Worm (Caenorhabditis elegans) whole organism, young adult: Measurements from ENCODE around the gene fbxa-61.

Experiments
- B0261.1 ChIP-seq: sonication (generic microtip); optimal IDR thresholded peaks from 2 replicates; lab custom pipeline; 2016; ENCODE audit warnings: mild to moderate bottlenecking, missing genetic modification characterization, moderate library complexity, missing compliant biosample characterization
- B0336.3 ChIP-seq: fragments of 200-800 bp; sonication (Bioruptor generic); IDR thresholded peaks from 2 replicates; pipeline ENCODE4 v1.3.6; 2022; ENCODE audit warnings: missing genetic modification characterization, missing compliant biosample characterization
- C17E4.6 ChIP-seq: fragments of 200-800 bp; sonication (Bioruptor generic); IDR thresholded peaks from 2 replicates; pipeline ENCODE4 v1.3.6; 2022; ENCODE audit warnings: missing genetic modification reagents, missing genetic modification characterization, missing compliant biosample characterization
- D2030.7 ChIP-seq: fragments of 200-800 bp; sonication (Bioruptor generic); IDR thresholded peaks from 2 replicates; pipeline ENCODE4 v1.3.6; 2022; ENCODE audit warnings: missing genetic modification reagents, missing genetic modification characterization, missing compliant biosample characterization
- F22D6.2 ChIP-seq: sonication (generic microtip); optimal IDR thresholded peaks from 2 replicates; lab custom pipeline; 2016; ENCODE audit warnings: mild to moderate bottlenecking, missing genetic modification characterization, missing compliant biosample characterization
- F49E8.2 ChIP-seq: sonication (generic microtip); optimal IDR thresholded peaks from 3 replicates; lab custom pipeline; 2017; ENCODE audit warnings: missing genetic modification characterization, mild to moderate bottlenecking, missing compliant biosample characterization, antibody characterized with exemption, moderate library complexity; ENCODE audit not compliant: insufficient read depth
- F57C9.4 ChIP-seq: sonication (generic microtip); optimal IDR thresholded peaks from 2 replicates; lab custom pipeline; 2017; ENCODE audit warnings: mild to moderate bottlenecking, missing genetic modification characterization, missing compliant biosample characterization
- K11D2.4 ChIP-seq: fragments of 200-800 bp; sonication (Bioruptor generic); IDR thresholded peaks from 2 replicates; pipeline ENCODE4 v1.3.6; 2022; ENCODE audit warnings: missing genetic modification reagents, missing genetic modification characterization, missing compliant biosample characterization
- Y56A3A.18 ChIP-seq: fragments of 200-800 bp; sonication (Bioruptor generic); IDR thresholded peaks from 2 replicates; pipeline ENCODE4 v1.3.6; 2022; ENCODE audit warnings: missing genetic modification reagents, missing genetic modification characterization, missing compliant biosample characterization
- Y67H2A.10 ChIP-seq: fragments of 200-800 bp; sonication (Bioruptor generic); conservative IDR thresholded peaks from 2 replicates; pipeline ENCODE4 v1.3.6; 2022; ENCODE audit warnings: missing genetic modification reagents, missing genetic modification characterization, missing compliant biosample characterization
- aptf-2 ChIP-seq: fragments of 200-800 bp; sonication (Bioruptor generic); conservative IDR thresholded peaks from 2 replicates; pipeline ENCODE4 v1.3.6; 2022; ENCODE audit warnings: missing genetic modification reagents, missing genetic modification characterization, missing compliant biosample characterization
- aptf-3 ChIP-seq: fragments of 200-800 bp; sonication (Bioruptor generic); IDR thresholded peaks from 2 replicates; pipeline ENCODE4 v1.3.6; 2022; ENCODE audit warnings: missing genetic modification characterization, missing compliant biosample characterization
- athp-1 ChIP-seq: sonication (generic microtip); optimal IDR thresholded peaks from 2 replicates; lab custom pipeline; 2017; ENCODE audit warnings: mild to moderate bottlenecking, missing genetic modification characterization, missing compliant biosample characterization
- bed-1 ChIP-seq: fragments of 200-800 bp; sonication (Bioruptor generic); IDR thresholded peaks from 2 replicates; pipeline ENCODE4 v1.3.6; 2022; ENCODE audit warnings: missing genetic modification reagents, missing genetic modification characterization, missing compliant biosample characterization
- ccch-3 ChIP-seq: fragments of 200-800 bp; sonication (Bioruptor generic); optimal IDR thresholded peaks from 2 replicates; lab custom pipeline; 2018; ENCODE audit warnings: mild to moderate bottlenecking, missing genetic modification characterization, missing compliant biosample characterization
- ceh-100 ChIP-seq: fragments of 200-800 bp; sonication (Bioruptor generic); IDR thresholded peaks from 2 replicates; pipeline ENCODE4 v1.3.6; 2022; ENCODE audit warnings: missing genetic modification reagents, missing genetic modification characterization, missing compliant biosample characterization
- ceh-27 ChIP-seq: fragments of 200-800 bp; sonication (Bioruptor generic); optimal IDR thresholded peaks from 2 replicates; lab custom pipeline; 2018; ENCODE audit warnings: mild to moderate bottlenecking, missing genetic modification characterization, moderate library complexity, missing compliant biosample characterization
- ceh-40 ChIP-seq: fragments of 200-800 bp; sonication (Bioruptor generic); IDR thresholded peaks from 2 replicates; pipeline ENCODE4 v1.3.6; 2022; ENCODE audit warnings: missing genetic modification characterization, missing compliant biosample characterization
- ceh-79 ChIP-seq: sonication (generic microtip); optimal IDR thresholded peaks from 2 replicates; lab custom pipeline; 2017; ENCODE audit warnings: mild to moderate bottlenecking, missing genetic modification characterization, missing compliant biosample characterization
- ceh-91 ChIP-seq: fragments of 200-800 bp; sonication (Bioruptor generic); IDR thresholded peaks from 2 replicates; pipeline ENCODE4 v1.3.6; 2022; ENCODE audit warnings: missing genetic modification reagents, missing genetic modification characterization, missing compliant biosample characterization
- dpl-1 ChIP-seq: fragments of 150-350 bp; optimal IDR thresholded peaks from 2 replicates; lab custom pipeline; 2014; ENCODE audit warnings: missing biosample characterization, missing genetic modification reagents, missing genetic modification characterization
- ekl-4 ChIP-seq: fragments of 200-800 bp; sonication (Bioruptor generic); IDR thresholded peaks from 2 replicates; pipeline ENCODE4 v1.3.6; 2022; ENCODE audit warnings: missing genetic modification reagents, missing genetic modification characterization, missing compliant biosample characterization
- ets-4 ChIP-seq: fragments of 200-800 bp; sonication (Bioruptor generic); optimal IDR thresholded peaks from 2 replicates; lab custom pipeline; 2018; ENCODE audit warnings: mild to moderate bottlenecking, missing genetic modification characterization, missing compliant biosample characterization
- fkh-3 ChIP-seq: sonication (generic microtip); optimal IDR thresholded peaks from 2 replicates; lab custom pipeline; 2016; ENCODE audit warnings: mild to moderate bottlenecking, missing genetic modification characterization, missing compliant biosample characterization
- hrde-1 ChIP-seq: sonication (generic microtip); optimal IDR thresholded peaks from 2 replicates; lab custom pipeline; 2016; ENCODE audit warnings: missing genetic modification characterization, mild to moderate bottlenecking, missing compliant biosample characterization, moderate library complexity, missing genotype, missing genetic modification reagents, borderline replicate concordance
- lin-26 ChIP-seq: fragments of 200-800 bp; sonication (Bioruptor generic); IDR thresholded peaks from 2 replicates; pipeline ENCODE4 v1.3.6; 2022; ENCODE audit warnings: missing genetic modification reagents, missing genetic modification characterization, missing compliant biosample characterization
- lin-40 ChIP-seq: sonication (generic microtip); optimal IDR thresholded peaks from 2 replicates; lab custom pipeline; 2016; ENCODE audit warnings: missing genetic modification characterization, mild to moderate bottlenecking, missing compliant biosample characterization, missing genotype, missing genetic modification reagents
- lin-54 ChIP-seq: fragments of 200-800 bp; sonication (Bioruptor generic); optimal IDR thresholded peaks from 2 replicates; lab custom pipeline; 2018; ENCODE audit warnings: mild to moderate bottlenecking, missing genetic modification characterization, missing compliant biosample characterization
- madf-10 ChIP-seq: sonication (generic microtip); optimal IDR thresholded peaks from 2 replicates; lab custom pipeline; 2016; ENCODE audit warnings: mild to moderate bottlenecking, missing genetic modification characterization, missing compliant biosample characterization
- madf-3 ChIP-seq: fragments of 200-800 bp; sonication (Bioruptor generic); IDR thresholded peaks from 2 replicates; pipeline ENCODE4 v1.3.6; 2022; ENCODE audit warnings: missing genetic modification reagents, missing genetic modification characterization, missing compliant biosample characterization
- madf-6 ChIP-seq: fragments of 200-800 bp; sonication (Bioruptor generic); IDR thresholded peaks from 2 replicates; pipeline ENCODE4 v1.3.6; 2022; ENCODE audit warnings: missing genetic modification reagents, missing genetic modification characterization, missing compliant biosample characterization
- mcd-1 ChIP-seq: fragments of 200-800 bp; sonication (Bioruptor generic); IDR thresholded peaks from 2 replicates; pipeline ENCODE4 v1.3.6; 2022; ENCODE audit warnings: missing genetic modification reagents, missing genetic modification characterization, missing compliant biosample characterization
- nfya-2 ChIP-seq: fragments of 200-800 bp; sonication (Bioruptor generic); IDR thresholded peaks from 2 replicates; pipeline ENCODE4 v1.3.6; 2022; ENCODE audit warnings: missing genetic modification reagents, missing genetic modification characterization, missing compliant biosample characterization
- nfyb-1 ChIP-seq: fragments of 200-800 bp; sonication (Bioruptor generic); IDR thresholded peaks from 2 replicates; pipeline ENCODE4 v1.3.6; 2022; ENCODE audit warnings: missing genetic modification reagents, missing genetic modification characterization, missing compliant biosample characterization
- nhr-27 ChIP-seq: fragments of 200-800 bp; sonication (Bioruptor generic); optimal IDR thresholded peaks from 2 replicates; lab custom pipeline; 2018; ENCODE audit warnings: mild to moderate bottlenecking, missing genetic modification characterization, moderate library complexity, missing compliant biosample characterization
- nhr-90 ChIP-seq: sonication (generic microtip); optimal IDR thresholded peaks from 2 replicates; lab custom pipeline; 2016; ENCODE audit warnings: missing genotype, mild to moderate bottlenecking, missing genetic modification characterization, missing compliant biosample characterization
- pbrm-1 ChIP-seq: fragments of 200-800 bp; sonication (Bioruptor generic); IDR thresholded peaks from 2 replicates; pipeline ENCODE4 v1.3.6; 2022; ENCODE audit warnings: missing genetic modification reagents, missing genetic modification characterization, missing compliant biosample characterization
- rec-8 ChIP-seq, 2 experiments: sonication (generic microtip); optimal IDR thresholded peaks; 2 replicates each; lab custom pipeline; 2016; ENCODE audit warnings: mild to moderate bottlenecking in 2 of 2, missing genetic modification characterization in 2 of 2, missing genetic modification reagents in 2 of 2, missing genotype in 2 of 2, missing biosample characterization in 1 of 2, missing compliant biosample characterization in 1 of 2, moderate library complexity in 1 of 2
- repo-1 ChIP-seq: sonication (generic microtip); optimal IDR thresholded peaks from 2 replicates; lab custom pipeline; 2017; ENCODE audit warnings: mild to moderate bottlenecking, missing genetic modification characterization, missing compliant biosample characterization
- rpc-1 ChIP-seq, 2 experiments: fragments of 150-350 bp in 1 of 2; sonication (generic microtip) in 1 of 2; optimal IDR thresholded peaks; 2 replicates each; lab custom pipeline; 2014 to 2018; ENCODE audit warnings: missing biosample characterization in 1 of 2, missing genetic modification characterization in 1 of 2, missing genetic modification reagents in 1 of 2, missing genotype in 1 of 2
- sdz-38 ChIP-seq: sonication (generic microtip); optimal IDR thresholded peaks from 2 replicates; lab custom pipeline; 2016; ENCODE audit warnings: missing genotype, missing genetic modification characterization, missing compliant biosample characterization
- snpc-1.1 ChIP-seq: sonication (generic microtip); optimal IDR thresholded peaks from 2 replicates; lab custom pipeline; 2017; ENCODE audit warnings: missing genetic modification characterization, mild to moderate bottlenecking, missing compliant biosample characterization, antibody characterized with exemption, moderate library complexity, missing genotype, missing genetic modification reagents; ENCODE audit not compliant: insufficient read depth
- snpc-4 ChIP-seq, 5 experiments: fragments of 150-350 bp in 1 of 5; sonication (generic microtip) in 4 of 5; optimal IDR thresholded peaks; 2 replicates each; lab custom pipeline; 2014 to 2018; ENCODE audit warnings: missing genetic modification characterization in 5 of 5, missing biosample characterization in 3 of 5, antibody characterized with exemption in 2 of 5, mild to moderate bottlenecking in 2 of 5, missing compliant biosample characterization in 2 of 5, missing genotype in 2 of 5, moderate library complexity in 2 of 5, missing genetic modification reagents in 1 of 5
- sptf-2 ChIP-seq: fragments of 200-800 bp; sonication (Bioruptor generic); optimal IDR thresholded peaks from 2 replicates; lab custom pipeline; 2018; ENCODE audit warnings: mild to moderate bottlenecking, missing genetic modification characterization, missing compliant biosample characterization
- unc-130 ChIP-seq: sonication (generic microtip); optimal IDR thresholded peaks from 2 replicates; lab custom pipeline; 2016; ENCODE audit warnings: missing genetic modification reagents, missing genetic modification characterization, missing compliant biosample characterization
- zfh-2 ChIP-seq: fragments of 200-800 bp; sonication (Bioruptor generic); conservative IDR thresholded peaks from 2 replicates; pipeline ENCODE4 v1.3.6; 2022; ENCODE audit warnings: missing genetic modification reagents, missing genetic modification characterization, missing compliant biosample characterization
- ztf-18 ChIP-seq: sonication (generic microtip); optimal IDR thresholded peaks from 2 replicates; lab custom pipeline; 2016; ENCODE audit warnings: missing genotype, mild to moderate bottlenecking, missing genetic modification characterization, missing compliant biosample characterization
- ztf-26 ChIP-seq: sonication (generic microtip); optimal IDR thresholded peaks from 2 replicates; lab custom pipeline; 2017; ENCODE audit warnings: missing genetic modification characterization, missing compliant biosample characterization

fbxa-61 gene

ce11 chrIII:1218221-1218620 lies 20.6 kb upstream of the fbxa-61 start (continued):
- peak; percentile 8 for TF ChIP-seq dpl-1 (GFP tag; lab: Kevin White, UChicago)
- TF ChIP-seq pbrm-1 (GFP tag; lab: Robert Waterston, UW): peak; percentile 52; the same call in 1 of the 2 replicates
- TF ChIP-seq F22D6.2 (tag; lab: Kevin White, UChicago): no peak
- TF ChIP-seq Y67H2A.10 (GFP tag; lab: Robert Waterston, UW): no peak
- TF ChIP-seq sptf-2 (GFP tag; lab: Kevin White, UChicago): no peak
- TF ChIP-seq ceh-27 (GFP tag; lab: Kevin White, UChicago): no peak
- TF ChIP-seq ets-4 (GFP tag; lab: Kevin White, UChicago): no peak
- TF ChIP-seq sdz-38 (tag; lab: Kevin White, UChicago): no peak
- no peak for TF ChIP-seq snpc-4 (GFP tag; optimal IDR thresholded peaks at IDR 0.05; lab: Kevin White, UChicago)
- TF ChIP-seq snpc-4 (tag; optimal IDR thresholded peaks at IDR 0.05; lab: Kevin White, UChicago): peak in 1 of 4 experiments; percentile 25
- no peak for TF ChIP-seq rec-8 (tag; optimal IDR thresholded peaks at IDR 0.05; lab: Kevin White, UChicago)
- no peak for TF ChIP-seq ceh-91 (GFP tag; lab: Robert Waterston, UW)
- TF ChIP-seq K11D2.4 (GFP tag; lab: Robert Waterston, UW): no peak
- TF ChIP-seq ceh-40 (GFP tag; lab: Robert Waterston, UW): no peak
- TF ChIP-seq aptf-2 (GFP tag; lab: Robert Waterston, UW): no peak
- TF ChIP-seq D2030.7: peak; percentile 51
- no peak for TF ChIP-seq madf-6
- peak; percentile 36 for TF ChIP-seq nhr-90 (tag; lab: Kevin White, UChicago)
- TF ChIP-seq madf-10: no peak
- no peak for TF ChIP-seq F57C9.4 (tag; lab: Kevin White, UChicago)
- no peak for TF ChIP-seq nhr-27
- no peak for TF ChIP-seq unc-130
- TF ChIP-seq lin-54 (GFP tag; lab: Kevin White, UChicago): peak; percentile 24
- TF ChIP-seq lin-26 (GFP tag; lab: Robert Waterston, UW): peak; percentile 73; the same call in 1 of the 2 replicates
- TF ChIP-seq madf-3 (GFP tag; lab: Robert Waterston, UW): no peak
- TF ChIP-seq nfya-2 (GFP tag; lab: Robert Waterston, UW): no peak
- TF ChIP-seq ztf-26 (tag; lab: Kevin White, UChicago): peak; percentile 13
- TF ChIP-seq bed-1 (GFP tag; lab: Robert Waterston, UW): no peak
- TF ChIP-seq athp-1: no peak
- TF ChIP-seq Y56A3A.18 (GFP tag; lab: Robert Waterston, UW): 0 out of 2 replicates have a peak, but pooled peaks have one; percentile 34
- no peak for TF ChIP-seq ceh-100
- TF ChIP-seq B0261.1 (tag; lab: Kevin White, UChicago): peak; percentile 74
- TF ChIP-seq zfh-2 (GFP tag; lab: Robert Waterston, UW): peak; percentile 49; the same call in 1 of the 2 replicates
- TF ChIP-seq mcd-1 (GFP tag; lab: Robert Waterston, UW): peak; percentile 42
- TF ChIP-seq ztf-18 (tag; lab: Kevin White, UChicago): peak; percentile 42
- TF ChIP-seq snpc-1.1: no peak
- TF ChIP-seq repo-1 (tag; lab: Kevin White, UChicago): no peak
- no peak for TF ChIP-seq F49E8.2 (tag; lab: Kevin White, UChicago)
- TF ChIP-seq ekl-4 (GFP tag; lab: Robert Waterston, UW): no peak
- TF ChIP-seq hrde-1 (tag; lab: Kevin White, UChicago): no peak
- TF ChIP-seq ceh-79 (tag; lab: Kevin White, UChicago): no peak
- TF ChIP-seq aptf-3 (GFP tag; lab: Robert Waterston, UW): no peak
- 0 out of 2 replicates have a peak, but pooled peaks have one; percentile 45 for TF ChIP-seq nfyb-1 (GFP tag; lab: Robert Waterston, UW)
- TF ChIP-seq B0336.3 (GFP tag; lab: Robert Waterston, UW): no peak
- peak; percentile 59 for TF ChIP-seq rpc-1 (optimal IDR thresholded peaks at IDR 0.05; lab: Kevin White, UChicago)
- peak; percentile 78 for TF ChIP-seq rpc-1 (tag; optimal IDR thresholded peaks at IDR 0.05; lab: Kevin White, UChicago)
- no peak for TF ChIP-seq ccch-3 (GFP tag; lab: Kevin White, UChicago)
- no peak for TF ChIP-seq fkh-3
- TF ChIP-seq C17E4.6 (GFP tag; lab: Robert Waterston, UW): no peak
- peak; percentile 28 for TF ChIP-seq lin-40
